Worm (Caenorhabditis elegans) whole organism, L3 larva: ENCODE results near the gene bath-37.

Experiments
- R02D3.7 ChIP-seq: fragments of 150-350 bp; optimal IDR thresholded peaks from 2 replicates; lab custom pipeline; 2014; ENCODE audit warnings: missing biosample characterization, missing genetic modification characterization
- ZK546.5 ChIP-seq: sonication (generic microtip); optimal IDR thresholded peaks from 2 replicates; lab custom pipeline; 2017; ENCODE audit warnings: missing biosample characterization, missing genetic modification characterization
- ama-1 ChIP-seq: fragments of 150-350 bp; optimal IDR thresholded peaks from 2 replicates; lab custom pipeline; 2018
- ceh-28 ChIP-seq: fragments of 150-350 bp; optimal IDR thresholded peaks from 2 replicates; lab custom pipeline; 2014; ENCODE audit warnings: missing biosample characterization, missing genetic modification reagents, missing genetic modification characterization
- ceh-82 ChIP-seq: fragments of 150-350 bp; optimal IDR thresholded peaks from 2 replicates; lab custom pipeline; 2014; ENCODE audit warnings: missing biosample characterization, missing genetic modification characterization
- ceh-9 ChIP-seq: sonication (generic microtip); optimal IDR thresholded peaks from 2 replicates; lab custom pipeline; 2018; ENCODE audit warnings: missing biosample characterization, missing genetic modification characterization
- daf-12 ChIP-seq: fragments of 150-350 bp; optimal IDR thresholded peaks from 2 replicates; lab custom pipeline; 2014; ENCODE audit warnings: missing biosample characterization, missing genetic modification reagents, missing genetic modification characterization
- egl-27 ChIP-seq: sonication (generic microtip); optimal IDR thresholded peaks from 4 replicates; lab custom pipeline; 2017; ENCODE audit warnings: missing biosample characterization, missing genetic modification reagents, missing genetic modification characterization
- egl-5 ChIP-seq: fragments of 150-350 bp; optimal IDR thresholded peaks from 2 replicates; lab custom pipeline; 2017; ENCODE audit warnings: missing biosample characterization, missing genetic modification reagents, missing genetic modification characterization, inconsistent platforms
- elt-1 ChIP-seq: fragments of 150-350 bp; optimal IDR thresholded peaks from 2 replicates; lab custom pipeline; 2014; ENCODE audit warnings: missing biosample characterization, missing genetic modification characterization
- elt-2 ChIP-seq: sonication (generic microtip); optimal IDR thresholded peaks from 2 replicates; lab custom pipeline; 2016; ENCODE audit warnings: missing genetic modification reagents, mild to moderate bottlenecking, missing genetic modification characterization, missing compliant biosample characterization
- elt-3 ChIP-seq, 3 experiments: fragments of 150-350 bp in 1 of 3; sonication (generic microtip) in 2 of 3; optimal IDR thresholded peaks; 2 replicates in 2 of 3; 4 replicates in 1 of 3; lab custom pipeline; 2014 to 2017; ENCODE audit warnings: missing biosample characterization in 3 of 3, missing genetic modification characterization in 3 of 3
- eor-1 ChIP-seq, 2 experiments: fragments of 150-350 bp; optimal IDR thresholded peaks; 2 replicates each; lab custom pipeline; 2014 to 2018; ENCODE audit warnings: missing biosample characterization in 2 of 2, missing genetic modification characterization in 2 of 2
- fkh-10 ChIP-seq: sonication (generic microtip); optimal IDR thresholded peaks from 2 replicates; lab custom pipeline; 2017; ENCODE audit warnings: missing biosample characterization, missing genetic modification reagents, missing genetic modification characterization
- fos-1 ChIP-seq: fragments of 150-350 bp; optimal IDR thresholded peaks from 2 replicates; lab custom pipeline; 2014; ENCODE audit warnings: missing biosample characterization, missing genetic modification characterization
- hmg-11 ChIP-seq: sonication (generic microtip); optimal IDR thresholded peaks from 2 replicates; lab custom pipeline; 2016; ENCODE audit warnings: missing genetic modification characterization, missing compliant biosample characterization
- jun-1 ChIP-seq: fragments of 150-350 bp; optimal IDR thresholded peaks from 2 replicates; lab custom pipeline; 2014; ENCODE audit warnings: missing biosample characterization, missing genetic modification reagents, missing genetic modification characterization
- lin-15B ChIP-seq: fragments of 150-350 bp; optimal IDR thresholded peaks from 2 replicates; lab custom pipeline; 2014; ENCODE audit warnings: missing biosample characterization, missing genetic modification characterization
- mdl-1 ChIP-seq: fragments of 150-350 bp; optimal IDR thresholded peaks from 2 replicates; lab custom pipeline; 2014; ENCODE audit warnings: missing biosample characterization, missing genetic modification characterization
- mml-1 ChIP-seq: fragments of 150-350 bp; sonication (generic microtip); optimal IDR thresholded peaks from 3 replicates; lab custom pipeline; 2014; ENCODE audit warnings: missing biosample characterization, missing genetic modification characterization
- nfya-1 ChIP-seq: sonication (generic microtip); optimal IDR thresholded peaks from 2 replicates; lab custom pipeline; 2017; ENCODE audit warnings: missing genetic modification characterization, mild to moderate bottlenecking, missing compliant biosample characterization, antibody characterized with exemption, moderate library complexity; ENCODE audit not compliant: insufficient read depth
- nhr-11 ChIP-seq: fragments of 150-350 bp; optimal IDR thresholded peaks from 2 replicates; lab custom pipeline; 2014; ENCODE audit warnings: missing biosample characterization, missing genetic modification characterization
- nhr-23 ChIP-seq: fragments of 150-350 bp; optimal IDR thresholded peaks from 2 replicates; lab custom pipeline; 2014; ENCODE audit warnings: missing biosample characterization, missing genetic modification reagents, missing genetic modification characterization
- nhr-25 ChIP-seq: sonication (generic microtip); optimal IDR thresholded peaks from 2 replicates; lab custom pipeline; 2017; ENCODE audit warnings: missing biosample characterization, missing genetic modification characterization
- nhr-28 ChIP-seq: fragments of 150-350 bp; optimal IDR thresholded peaks from 2 replicates; lab custom pipeline; 2014; ENCODE audit warnings: missing biosample characterization, missing genetic modification characterization
- nhr-43 ChIP-seq: sonication (generic microtip); optimal IDR thresholded peaks from 2 replicates; lab custom pipeline; 2016; ENCODE audit warnings: mild to moderate bottlenecking, missing genetic modification characterization, missing compliant biosample characterization; ENCODE audit not compliant: poor library complexity, severe bottlenecking
- pha-4 ChIP-seq: fragments of 150-350 bp; optimal IDR thresholded peaks from 2 replicates; lab custom pipeline; 2014; ENCODE audit warnings: missing biosample characterization, missing genetic modification reagents, missing genetic modification characterization
- sea-2 ChIP-seq: fragments of 150-350 bp; sonication (generic microtip); optimal IDR thresholded peaks from 4 replicates; lab custom pipeline; 2014; ENCODE audit warnings: missing biosample characterization, missing genetic modification reagents, missing genetic modification characterization
- skn-1 ChIP-seq: fragments of 150-350 bp; optimal IDR thresholded peaks from 2 replicates; lab custom pipeline; 2014; ENCODE audit warnings: missing biosample characterization, missing genetic modification characterization
- snpc-4 ChIP-seq: fragments of 150-350 bp; optimal IDR thresholded peaks from 2 replicates; lab custom pipeline; 2014; ENCODE audit warnings: missing biosample characterization, missing genetic modification characterization
- tbx-2 ChIP-seq: sonication (generic microtip); optimal IDR thresholded peaks from 2 replicates; lab custom pipeline; 2016; ENCODE audit warnings: mild to moderate bottlenecking, missing genetic modification characterization, missing compliant biosample characterization
- unc-39 ChIP-seq: sonication (generic microtip); optimal IDR thresholded peaks from 4 replicates; lab custom pipeline; 2017; ENCODE audit warnings: missing biosample characterization, missing genetic modification characterization
- zag-1 ChIP-seq: fragments of 150-350 bp; optimal IDR thresholded peaks from 2 replicates; lab custom pipeline; 2014; ENCODE audit warnings: missing biosample characterization, missing genetic modification characterization
- ztf-11 ChIP-seq: fragments of 150-350 bp; optimal IDR thresholded peaks from 2 replicates; lab custom pipeline; 2014; ENCODE audit warnings: missing biosample characterization, missing genetic modification characterization
- ztf-4 ChIP-seq: fragments of 150-350 bp; optimal IDR thresholded peaks from 2 replicates; lab custom pipeline; 2014; ENCODE audit warnings: missing biosample characterization, missing genetic modification characterization

The bath-37 gene

ce11 chrIV:12068590-12068989 is at the start of gene bath-37:
Gene bath-37, plus strand, starts transcription at chrIV:12068890.
- TF ChIP-seq ztf-4, result no peak
- TF ChIP-seq ceh-28 (tag; lab: Kevin White, UChicago), result no peak
- no peak for TF ChIP-seq egl-5 (tag; lab: Kevin White, UChicago)
- no peak for TF ChIP-seq R02D3.7 (tag; lab: Kevin White, UChicago)
- no peak for TF ChIP-seq elt-3 (tag; optimal IDR thresholded peaks at IDR 0.05; lab: Kevin White, UChicago)
- no peak for TF ChIP-seq mml-1 (tag; lab: Kevin White, UChicago)
- no peak for TF ChIP-seq snpc-4 (tag; lab: Kevin White, UChicago)
- no peak for TF ChIP-seq nhr-23
- TF ChIP-seq elt-2, result no peak
- no peak for TF ChIP-seq ceh-82 (tag; lab: Kevin White, UChicago)

- no peak for TF ChIP-seq ama-1
- TF ChIP-seq nhr-43, result peak; percentile 10
- no peak for TF ChIP-seq sea-2 (GFP tag; lab: Kevin White, UChicago)
- TF ChIP-seq snpc-4 (tag; lab: Kevin White, UChicago), result no peak
- no peak for TF ChIP-seq ceh-9 (tag; lab: Kevin White, UChicago)
- TF ChIP-seq nhr-23, result no peak
- TF ChIP-seq egl-27 (tag; lab: Kevin White, UChicago), result no peak
- no peak for TF ChIP-seq mdl-1 (tag; lab: Kevin White, UChicago)
- peak; percentile 80 for TF ChIP-seq nhr-25 (tag; lab: Kevin White, UChicago)
- no peak for TF ChIP-seq nfya-1 (tag; lab: Kevin White, UChicago)
Measured at ce11 chrIV:12018920-12019319, 49.8 kb upstream of the bath-37 start.

- no peak for TF ChIP-seq eor-1 (tag; optimal IDR thresholded peaks at IDR 0.05; lab: Kevin White, UChicago)
- peak; percentile 92 for TF ChIP-seq nhr-25 (tag; lab: Kevin White, UChicago)
- no peak for TF ChIP-seq nhr-23
- no peak for TF ChIP-seq zag-1 (tag; lab: Kevin White, UChicago)
- TF ChIP-seq elt-1 (tag; lab: Kevin White, UChicago), result peak; percentile 89
- peak; percentile 73 for TF ChIP-seq nhr-43
Measured at ce11 chrIV:12021360-12021759, 47.3 kb upstream of the bath-37 start.

- TF ChIP-seq lin-15B (no peak), nhr-11 (tag; lab: Kevin White, UChicago) (no peak), R02D3.7 (tag; lab: Kevin White, UChicago) (no peak), fos-1 (tag; lab: Kevin White, UChicago) (no peak), ztf-11 (tag; lab: Kevin White, UChicago) (no peak), elt-3 (tag; optimal IDR thresholded peaks at IDR 0.05; lab: Kevin White, UChicago) (no peak), snpc-4 (tag; lab: Kevin White, UChicago) (no peak), hmg-11 (no peak), nhr-28 (no peak), daf-12 (tag; lab: Kevin White, UChicago) (no peak), jun-1 (tag; lab: Kevin White, UChicago) (no peak), skn-1 (tag; lab: Kevin White, UChicago) (no peak), ceh-82 (tag; lab: Kevin White, UChicago) (no peak), fkh-10 (no peak), ama-1 (no peak), ceh-28 (tag; lab: Kevin White, UChicago) (no peak), mdl-1 (tag; lab: Kevin White, UChicago) (no peak), nhr-23 (no peak), unc-39 (tag; lab: Kevin White, UChicago) (no peak)
Measured at ce11 chrIV:12029074-12029473, 39.6 kb upstream of the bath-37 start, which contains the start of gene tgn-38. Gene tgn-38, minus strand, starts transcription at chrIV:12029174.

ce11 chrIV:12029722-12030182 is 38.9 kb upstream of the bath-37 start, which contains the start of gene T12G3.11:
Gene T12G3.11, minus strand, starts transcription at chrIV:12029772.
- peak; percentile 67 for TF ChIP-seq lin-15B
- no peak for TF ChIP-seq tbx-2 (tag; lab: Kevin White, UChicago)
- peak; percentile 29 for TF ChIP-seq egl-5 (tag; lab: Kevin White, UChicago)
- peak; percentile 40 for TF ChIP-seq hmg-11
- TF ChIP-seq nhr-23, result peak; percentile 14
- no peak for TF ChIP-seq jun-1 (tag; lab: Kevin White, UChicago)
- peak; percentile 8 for TF ChIP-seq nhr-25 (tag; lab: Kevin White, UChicago)
- TF ChIP-seq nfya-1 (tag; lab: Kevin White, UChicago), result peak; percentile 50
- TF ChIP-seq pha-4, result peak; percentile 46
- TF ChIP-seq ZK546.5 (tag; lab: Kevin White, UChicago), result no peak
- TF ChIP-seq snpc-4 (tag; lab: Kevin White, UChicago), result peak; percentile 26
